Fruit fly (Drosophila melanogaster): ENCODE measurements around the gene Ada.

The Ada gene

dm6 chr3R:9054442-9055118 is 10.4 kb upstream of the Ada start (continued):
- TF ChIP-seq odd (GFP tag; optimal IDR thresholded peaks at IDR 0.05), result peak; percentile 46
- no peak for TF ChIP-seq chn (GFP tag; optimal IDR thresholded peaks at IDR 0.05)
- TF ChIP-seq Sox102F (GFP tag; optimal IDR thresholded peaks at IDR 0.05), result peak; percentile 85
- TF ChIP-seq Vsx1 (GFP tag; optimal IDR thresholded peaks at IDR 0.05), result peak; percentile 1
- TF ChIP-seq CG12659 (GFP tag; optimal IDR thresholded peaks at IDR 0.05), result peak; percentile 83
- peak; percentile 62 for TF ChIP-seq CG12155 (GFP tag; optimal IDR thresholded peaks at IDR 0.05)
- peak; percentile 88 for TF ChIP-seq CG15479 (GFP tag; optimal IDR thresholded peaks at IDR 0.05)
- peak; percentile 54 for TF ChIP-seq CG4820 (GFP tag; optimal IDR thresholded peaks at IDR 0.05)
- TF ChIP-seq tll (GFP tag; optimal IDR thresholded peaks at IDR 0.05), result peak in 1 of 2 experiments; percentile 51
- peak; percentile 94 for TF ChIP-seq CG12769 (tag; optimal IDR thresholded peaks at IDR 0.05)
- peak; percentile 50 for TF ChIP-seq Oli (tag; optimal IDR thresholded peaks at IDR 0.05)
- peak; percentile 61 for TF ChIP-seq ind (GFP tag; optimal IDR thresholded peaks at IDR 0.05)
- no peak for TF ChIP-seq wor (GFP tag; IDR thresholded peaks at IDR 0.05)
- TF ChIP-seq jing (GFP tag; optimal IDR thresholded peaks at IDR 0.05), result peak; percentile 59
- TF ChIP-seq CG6765 (GFP tag; optimal IDR thresholded peaks at IDR 0.05), result peak; percentile 82
- peak; percentile 6 for TF ChIP-seq TFAM (GFP tag; optimal IDR thresholded peaks at IDR 0.05)
- no peak for TF ChIP-seq B-H2 (GFP tag; optimal IDR thresholded peaks at IDR 0.05)
- TF ChIP-seq kni (GFP tag; optimal IDR thresholded peaks at IDR 0.05), result peak; percentile 66
- TF ChIP-seq h (optimal IDR thresholded peaks at IDR 0.05), result no peak
- TF ChIP-seq CG34376 (GFP tag; optimal IDR thresholded peaks at IDR 0.05), result peak; percentile 64
- peak; percentile 76 for TF ChIP-seq Blimp-1 (GFP tag; optimal IDR thresholded peaks at IDR 0.05)
- TF ChIP-seq sug (tag; optimal IDR thresholded peaks at IDR 0.05), result peak; percentile 27
- TF ChIP-seq slbo (GFP tag; IDR thresholded peaks at IDR 0.05), result no peak
- TF ChIP-seq CG2875 (GFP tag; optimal IDR thresholded peaks at IDR 0.05), result peak; percentile 40
- peak; percentile 76 for TF ChIP-seq Nf-YC (tag; optimal IDR thresholded peaks at IDR 0.05)
- peak; percentile 3 for TF ChIP-seq CG3838 (GFP tag; optimal IDR thresholded peaks at IDR 0.05)
- TF ChIP-seq CG13123 (GFP tag; optimal IDR thresholded peaks at IDR 0.05), result peak; percentile 11
- TF ChIP-seq CG17361 (GFP tag; IDR thresholded peaks at IDR 0.05), result no peak
- TF ChIP-seq CG10543 (GFP tag; optimal IDR thresholded peaks at IDR 0.05), result peak; percentile 75
- peak; percentile 10 for TF ChIP-seq gcm2 (GFP tag; optimal IDR thresholded peaks at IDR 0.05)
- TF ChIP-seq CG11504 (tag; optimal IDR thresholded peaks at IDR 0.05), result peak; percentile 78
- peak; percentile 31 to 69 for TF ChIP-seq Hr51 (GFP tag; optimal IDR thresholded peaks at IDR 0.05)
- peak; percentile 53 for TF ChIP-seq CG17802 (tag; optimal IDR thresholded peaks at IDR 0.05)
- TF ChIP-seq gem (tag; optimal IDR thresholded peaks at IDR 0.05), result peak; percentile 81
- TF ChIP-seq cg (GFP tag; optimal IDR thresholded peaks at IDR 0.05), result peak; percentile 87
- no peak for TF ChIP-seq D (optimal IDR thresholded peaks at IDR 0.05)
- peak; percentile 58 for TF ChIP-seq D (GFP tag; optimal IDR thresholded peaks at IDR 0.05)
- TF ChIP-seq Nf-YB (GFP tag; optimal IDR thresholded peaks at IDR 0.05), result peak; percentile 35
- TF ChIP-seq tin (GFP tag; optimal IDR thresholded peaks at IDR 0.05), result peak; percentile 22
- peak; percentile 81 for TF ChIP-seq Xbp1 (GFP tag; optimal IDR thresholded peaks at IDR 0.05)
- TF ChIP-seq HmgD (GFP tag; optimal IDR thresholded peaks at IDR 0.05), result no peak
- TF ChIP-seq vvl (GFP tag; IDR thresholded peaks at IDR 0.05), result no peak
- no peak for TF ChIP-seq eve (GFP tag; optimal IDR thresholded peaks at IDR 0.05)
- TF ChIP-seq CG18476 (GFP tag; optimal IDR thresholded peaks at IDR 0.05), result peak; percentile 36
- TF ChIP-seq CG4328 (GFP tag; optimal IDR thresholded peaks at IDR 0.05), result peak; percentile 71
- TF ChIP-seq CG10654 (GFP tag; optimal IDR thresholded peaks at IDR 0.05), result peak; percentile 25
- TF ChIP-seq unc-4 (GFP tag; IDR thresholded peaks at IDR 0.05; ENCODE audit: partially characterized antibody), result no peak
- TF ChIP-seq lola (GFP tag; optimal IDR thresholded peaks at IDR 0.05), result peak in 1 of 3 experiments; percentile 9
- peak; percentile 3 for TF ChIP-seq CG2202 (tag; optimal IDR thresholded peaks at IDR 0.05)
